Worm (Caenorhabditis elegans) whole organism, mixed stage, embryonic: ENCODE measurements around the gene ZK84.2.

Source experiments
- M03D4.4 ChIP-seq: sonication (generic microtip); optimal IDR thresholded peaks from 2 replicates; lab custom pipeline; 2017; ENCODE audit warnings: mild to moderate bottlenecking, missing genetic modification characterization, missing compliant biosample characterization
- bed-3 ChIP-seq: fragments of 200-800 bp; sonication (Bioruptor generic); optimal IDR thresholded peaks from 3 replicates; lab custom pipeline; 2018; ENCODE audit warnings: mild to moderate bottlenecking, missing genetic modification characterization, moderate library complexity, missing compliant biosample characterization
- blmp-1 ChIP-seq: fragments of 150-350 bp; optimal IDR thresholded peaks from 2 replicates; lab custom pipeline; 2014; ENCODE audit warnings: missing biosample characterization, missing genetic modification characterization
- ceh-39 ChIP-seq: fragments of 150-350 bp; optimal IDR thresholded peaks from 2 replicates; lab custom pipeline; 2014; ENCODE audit warnings: missing biosample characterization, missing genetic modification characterization
- ceh-43 ChIP-seq: fragments of 200-800 bp; sonication (Bioruptor generic); optimal IDR thresholded peaks from 2 replicates; lab custom pipeline; 2018; ENCODE audit warnings: mild to moderate bottlenecking, missing genetic modification characterization, moderate library complexity, missing compliant biosample characterization
- ceh-83 ChIP-seq: fragments of 200-800 bp; sonication (Bioruptor generic); optimal IDR thresholded peaks from 2 replicates; lab custom pipeline; 2018; ENCODE audit warnings: mild to moderate bottlenecking, missing genetic modification characterization, missing compliant biosample characterization
- ces-1 ChIP-seq: fragments of 150-350 bp; optimal IDR thresholded peaks from 2 replicates; lab custom pipeline; 2014; ENCODE audit warnings: missing biosample characterization, missing genetic modification reagents, missing genetic modification characterization
- cnd-1 ChIP-seq: fragments of 200-800 bp; sonication (Bioruptor generic); optimal IDR thresholded peaks from 2 replicates; lab custom pipeline; 2018; ENCODE audit warnings: mild to moderate bottlenecking, missing genetic modification characterization, missing compliant biosample characterization
- drap-1 ChIP-seq: fragments of 200-800 bp; sonication (Bioruptor generic); optimal IDR thresholded peaks from 3 replicates; lab custom pipeline; 2018; ENCODE audit warnings: mild to moderate bottlenecking, missing genetic modification characterization, missing compliant biosample characterization
- elt-1 ChIP-seq: sonication (generic microtip); optimal IDR thresholded peaks from 2 replicates; lab custom pipeline; 2017; ENCODE audit warnings: missing genetic modification characterization, mild to moderate bottlenecking, missing compliant biosample characterization, antibody characterized with exemption, moderate library complexity, borderline replicate concordance; ENCODE audit not compliant: insufficient read depth
- elt-3 ChIP-seq: fragments of 150-350 bp; optimal IDR thresholded peaks from 2 replicates; lab custom pipeline; 2014; ENCODE audit warnings: missing biosample characterization, missing genetic modification characterization
- flh-1 ChIP-seq: fragments of 200-800 bp; sonication (Bioruptor generic); optimal IDR thresholded peaks from 2 replicates; lab custom pipeline; 2018; ENCODE audit warnings: mild to moderate bottlenecking, missing genetic modification characterization, moderate library complexity, missing compliant biosample characterization
- ham-2 ChIP-seq: fragments of 200-800 bp; sonication (Bioruptor generic); optimal IDR thresholded peaks from 2 replicates; lab custom pipeline; 2018; ENCODE audit warnings: mild to moderate bottlenecking, missing genetic modification characterization, missing compliant biosample characterization
- hlh-1 ChIP-seq: fragments of 150-350 bp; optimal IDR thresholded peaks from 2 replicates; lab custom pipeline; 2014; ENCODE audit warnings: missing biosample characterization, missing genetic modification reagents, missing genetic modification characterization
- lin-13 ChIP-seq: fragments of 150-350 bp; optimal IDR thresholded peaks from 2 replicates; lab custom pipeline; 2014; ENCODE audit warnings: missing biosample characterization, missing genetic modification characterization
- lin-32 ChIP-seq: fragments of 200-800 bp; sonication (Bioruptor generic); optimal IDR thresholded peaks from 2 replicates; lab custom pipeline; 2018; ENCODE audit warnings: mild to moderate bottlenecking, missing genetic modification characterization, missing compliant biosample characterization
- mab-5 ChIP-seq: fragments of 150-350 bp; optimal IDR thresholded peaks from 2 replicates; lab custom pipeline; 2014; ENCODE audit warnings: missing biosample characterization, missing genetic modification characterization
- mep-1 ChIP-seq: fragments of 150-350 bp; optimal IDR thresholded peaks from 2 replicates; lab custom pipeline; 2017; ENCODE audit warnings: missing biosample characterization, missing genetic modification reagents, missing genetic modification characterization, inconsistent platforms
- mls-2 ChIP-seq: sonication (generic microtip); optimal IDR thresholded peaks from 2 replicates; lab custom pipeline; 2016; ENCODE audit warnings: mild to moderate bottlenecking, missing genetic modification characterization, moderate library complexity, missing compliant biosample characterization
- nhr-12 ChIP-seq: fragments of 150-350 bp; optimal IDR thresholded peaks from 2 replicates; lab custom pipeline; 2014; ENCODE audit warnings: missing biosample characterization, missing genetic modification characterization
- nhr-2 ChIP-seq: fragments of 150-350 bp; optimal IDR thresholded peaks from 2 replicates; lab custom pipeline; 2014; ENCODE audit warnings: missing biosample characterization, missing genetic modification characterization
- nhr-28 ChIP-seq: fragments of 150-350 bp; optimal IDR thresholded peaks from 2 replicates; lab custom pipeline; 2014; ENCODE audit warnings: missing biosample characterization, missing genetic modification characterization
- nhr-76 ChIP-seq: sonication (generic microtip); optimal IDR thresholded peaks from 2 replicates; lab custom pipeline; 2017; ENCODE audit warnings: missing biosample characterization, missing genetic modification characterization
- pha-4 ChIP-seq: fragments of 150-350 bp; optimal IDR thresholded peaks from 2 replicates; lab custom pipeline; 2018; ENCODE audit warnings: missing biosample characterization, missing genetic modification reagents, missing genetic modification characterization
- sem-2 ChIP-seq: fragments of 200-800 bp; sonication (Bioruptor generic); optimal IDR thresholded peaks from 2 replicates; lab custom pipeline; 2018; ENCODE audit warnings: mild to moderate bottlenecking, missing genetic modification characterization, missing compliant biosample characterization
- snpc-4 ChIP-seq: fragments of 150-350 bp; optimal IDR thresholded peaks from 2 replicates; lab custom pipeline; 2014; ENCODE audit warnings: missing biosample characterization, missing genetic modification characterization
- tbx-8 ChIP-seq: fragments of 200-800 bp; sonication (Bioruptor generic); optimal IDR thresholded peaks from 2 replicates; lab custom pipeline; 2018; ENCODE audit warnings: mild to moderate bottlenecking, missing genetic modification characterization, moderate library complexity, missing compliant biosample characterization
- unc-120 ChIP-seq: sonication (generic microtip); optimal IDR thresholded peaks from 2 replicates; lab custom pipeline; 2017; ENCODE audit warnings: missing genetic modification characterization, missing compliant biosample characterization; ENCODE audit not compliant: poor library complexity, severe bottlenecking
- unc-39 ChIP-seq: fragments of 150-350 bp; optimal IDR thresholded peaks from 2 replicates; lab custom pipeline; 2014; ENCODE audit warnings: missing biosample characterization, missing genetic modification characterization
- unc-62 ChIP-seq: fragments of 150-350 bp; optimal IDR thresholded peaks from 2 replicates; lab custom pipeline; 2014; ENCODE audit warnings: missing biosample characterization, missing genetic modification reagents, missing genetic modification characterization
- ztf-11 ChIP-seq: fragments of 150-350 bp; optimal IDR thresholded peaks from 2 replicates; lab custom pipeline; 2014; ENCODE audit warnings: missing biosample characterization, missing genetic modification characterization

The ZK84.2 gene

ce11 chrII:6022596-6022995 is 8.4 kb downstream of the ZK84.2 start:
- TF ChIP-seq ham-2 (GFP tag; lab: Kevin White, UChicago): no peak
- TF ChIP-seq bed-3 (GFP tag; lab: Kevin White, UChicago): no peak

- no peak for TF ChIP-seq elt-1
Measured at ce11 chrII:6024879-6025278, 10.7 kb downstream of the ZK84.2 start, which contains the start of gene R12C12.9. Gene R12C12.9, minus strand, starts transcription at chrII:6024979.

- TF ChIP-seq nhr-12 (tag; lab: Kevin White, UChicago) (no peak), snpc-4 (no peak), pha-4 (tag; lab: Kevin White, UChicago) (no peak), ces-1 (GFP tag; lab: Kevin White, UChicago) (no peak), cnd-1 (tag; lab: Kevin White, UChicago) (no peak), unc-62 (no peak), unc-120 (tag; lab: Kevin White, UChicago) (no peak), M03D4.4 (tag; lab: Kevin White, UChicago) (no peak), nhr-76 (no peak), lin-32 (GFP tag; lab: Kevin White, UChicago) (no peak), ceh-39 (no peak), ceh-43 (no peak), unc-39 (tag; lab: Kevin White, UChicago) (no peak), elt-3 (no peak), drap-1 (GFP tag; lab: Kevin White, UChicago) (no peak), ceh-83 (GFP tag; lab: Kevin White, UChicago) (no peak), hlh-1 (tag; lab: Kevin White, UChicago) (no peak)
Measured at ce11 chrII:6025647-6026046, 11.5 kb downstream of the ZK84.2 start.

DNA sequence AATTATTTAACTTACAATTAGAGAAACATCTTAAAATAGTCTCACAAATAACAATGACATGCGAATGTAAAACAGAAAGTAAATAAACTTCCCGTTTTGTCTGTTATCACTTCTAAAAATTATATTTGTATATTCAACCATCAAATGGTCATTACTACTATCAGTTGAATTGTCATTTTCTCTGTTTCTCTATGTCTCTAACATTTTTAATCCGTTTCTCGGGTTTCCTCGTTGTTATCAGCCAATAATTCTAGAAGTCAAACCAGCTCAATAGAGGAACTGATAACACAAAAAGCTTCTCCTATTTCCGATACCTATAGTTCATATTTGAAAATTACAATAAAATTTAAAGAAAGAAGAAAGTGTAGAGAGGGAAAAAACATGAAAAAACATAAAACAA is 12.5 kb downstream of the ZK84.2 start:
- TF ChIP-seq ztf-11 (tag; lab: Kevin White, UChicago) (no peak), nhr-2 (no peak), ces-1 (GFP tag; lab: Kevin White, UChicago) (no peak), nhr-76 (no peak)

DNA sequence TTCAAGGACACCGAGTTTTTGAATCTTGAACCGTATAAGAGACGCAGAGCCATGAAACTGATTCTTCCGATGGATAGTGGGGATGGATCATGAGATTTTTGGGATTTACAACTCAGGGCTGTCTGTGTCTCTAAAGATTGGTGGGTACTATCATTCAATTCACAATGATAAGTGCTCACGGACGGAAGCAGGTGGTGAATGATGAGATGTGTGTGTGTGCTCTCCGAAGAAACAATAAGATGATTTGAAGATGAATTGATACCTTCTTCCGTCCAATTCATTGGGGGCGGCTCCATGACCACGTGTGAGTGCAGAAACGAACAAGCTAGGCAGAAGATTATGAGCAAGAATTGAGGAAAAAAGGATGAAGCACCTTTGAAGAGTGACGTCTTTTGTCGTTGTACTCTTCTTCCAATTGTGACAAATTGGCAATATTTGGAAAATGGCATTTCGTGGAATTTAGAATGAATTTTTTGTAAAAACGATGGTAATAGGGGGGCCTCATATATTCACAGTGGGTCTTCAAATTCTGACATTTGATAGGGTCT is 14.5 kb downstream of the ZK84.2 start:
- no peak for TF ChIP-seq ceh-83 (GFP tag; lab: Kevin White, UChicago)
- no peak for TF ChIP-seq blmp-1
- peak; percentile 64 for TF ChIP-seq unc-120 (tag; lab: Kevin White, UChicago)
- no peak for TF ChIP-seq nhr-76
- no peak for TF ChIP-seq lin-13
- TF ChIP-seq bed-3 (GFP tag; lab: Kevin White, UChicago): no peak
- TF ChIP-seq nhr-28 (tag; lab: Kevin White, UChicago): no peak
- peak; percentile 80 for TF ChIP-seq unc-62
- peak; percentile 36 for TF ChIP-seq hlh-1 (tag; lab: Kevin White, UChicago)
- TF ChIP-seq, all 35 proteins: peak for 3

- TF ChIP-seq tbx-8 (GFP tag; lab: Kevin White, UChicago) (no peak), elt-1 (no peak), nhr-76 (no peak), mep-1 (tag; lab: Kevin White, UChicago) (no peak), cnd-1 (tag; lab: Kevin White, UChicago) (no peak), hlh-1 (tag; lab: Kevin White, UChicago) (no peak), flh-1 (GFP tag; lab: Kevin White, UChicago) (no peak), bed-3 (GFP tag; lab: Kevin White, UChicago) (no peak), elt-3 (no peak), mab-5 (tag; lab: Kevin White, UChicago) (no peak), mls-2 (tag; lab: Kevin White, UChicago) (no peak), sem-2 (GFP tag; lab: Kevin White, UChicago) (no peak), nhr-12 (tag; lab: Kevin White, UChicago) (no peak)
Measured at ce11 chrII:6031106-6031505, 16.9 kb downstream of the ZK84.2 start, which contains the start of gene frpr-16. Gene frpr-16, minus strand, starts transcription at chrII:6031206.
